Worm (Caenorhabditis elegans) whole organism, dauer: ENCODE data around the gene Y54G2A.32.
"Not testable (repeated sequence)": the region's sequence is repeated elsewhere in the genome, so short reads cannot be mapped to it uniquely, and the experiment has no call there.

Experiments
- unc-62 ChIP-seq: sonication (generic microtip); optimal IDR thresholded peaks from 2 replicates; lab custom pipeline; 2017; ENCODE audit warnings: missing biosample characterization, missing genetic modification reagents, missing genetic modification characterization

The Y54G2A.32 gene

DNA sequence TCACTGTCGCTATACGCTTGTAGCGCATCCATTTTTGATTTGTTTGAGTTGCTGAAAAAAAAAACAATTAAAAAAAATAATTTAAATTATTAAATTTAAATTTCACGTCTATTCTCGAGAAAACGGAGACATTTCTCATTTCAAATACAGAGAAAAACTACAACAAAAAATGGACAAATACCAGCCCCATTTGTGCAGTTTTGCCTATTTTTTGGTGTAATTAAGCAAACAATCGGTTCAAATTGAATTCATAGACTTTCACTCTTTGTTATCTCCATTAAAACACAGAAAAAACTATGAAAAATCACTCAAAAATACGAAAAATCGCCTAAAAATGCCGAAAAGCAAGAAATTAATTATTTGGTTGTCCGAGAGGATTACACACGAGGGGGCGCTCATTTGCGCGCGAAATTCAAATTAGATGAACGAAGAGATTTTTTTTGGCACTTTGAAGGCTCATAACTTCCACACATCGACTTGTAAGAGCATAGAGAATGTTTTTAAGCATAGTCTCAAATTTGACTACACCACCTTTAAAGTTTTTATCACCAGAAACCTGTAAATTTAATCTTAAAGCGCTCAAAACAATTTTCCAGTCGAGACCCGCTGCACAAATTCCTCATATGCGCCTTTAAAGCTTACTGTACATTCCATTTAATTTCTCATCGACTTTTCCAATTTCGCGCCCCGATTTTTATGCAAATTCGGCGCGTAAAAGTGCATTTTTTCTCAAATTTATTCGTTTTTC is 20.8 kb upstream of the Y54G2A.32 start, which contains the start of gene Y54G2A.12:
Y54G2A.12 (minus strand) TSS at position 51 of the 748 bp plus-strand sequence.
- no peak for TF ChIP-seq unc-62 (GFP tag; lab: Kevin White, UChicago)

DNA sequence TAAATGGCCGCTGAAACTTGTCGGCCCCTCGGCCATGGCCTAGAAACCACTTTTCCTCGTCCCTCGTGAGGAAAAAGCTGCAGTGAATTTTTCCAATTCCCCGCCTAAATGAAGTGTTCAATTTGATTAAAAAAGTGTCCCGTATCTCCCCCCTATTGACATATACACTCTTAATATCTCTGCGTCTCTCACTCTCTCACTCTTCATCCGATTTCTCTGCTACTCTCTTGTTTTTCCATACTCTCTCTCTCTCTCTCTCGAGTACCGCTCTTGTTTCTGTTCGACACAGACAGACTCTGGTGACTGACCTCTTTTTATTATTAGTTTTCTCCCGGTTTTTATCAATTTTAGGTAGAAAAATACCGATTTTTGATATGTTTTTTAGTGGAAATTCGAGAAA is 18.7 kb upstream of the Y54G2A.32 start:
- TF ChIP-seq unc-62 (GFP tag; lab: Kevin White, UChicago), result no peak

DNA sequence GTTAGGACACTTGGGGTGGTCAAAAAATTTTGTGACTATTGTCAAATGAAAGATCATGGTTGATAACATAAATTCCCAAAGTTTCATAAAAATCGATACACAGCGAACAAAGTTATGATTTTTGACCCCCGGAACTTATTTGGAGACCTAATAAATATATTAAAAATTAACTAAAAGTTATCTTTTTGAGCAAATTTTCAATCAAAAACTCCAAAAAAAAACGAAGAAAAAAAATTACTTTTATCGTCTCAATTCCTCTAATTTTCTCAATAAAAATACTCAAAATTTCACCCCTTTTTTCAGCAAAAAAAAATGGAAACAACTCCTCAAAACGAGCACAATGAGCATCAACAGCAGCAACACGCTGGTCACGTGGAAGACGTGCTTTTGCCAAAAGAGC is 15.4 kb upstream of the Y54G2A.32 start, which contains the start of gene atln-1:
atln-1 (plus strand) TSS at position 301 of the 400 bp plus-strand sequence.
- not testable (repeated sequence) for TF ChIP-seq unc-62 (GFP tag; lab: Kevin White, UChicago)

DNA sequence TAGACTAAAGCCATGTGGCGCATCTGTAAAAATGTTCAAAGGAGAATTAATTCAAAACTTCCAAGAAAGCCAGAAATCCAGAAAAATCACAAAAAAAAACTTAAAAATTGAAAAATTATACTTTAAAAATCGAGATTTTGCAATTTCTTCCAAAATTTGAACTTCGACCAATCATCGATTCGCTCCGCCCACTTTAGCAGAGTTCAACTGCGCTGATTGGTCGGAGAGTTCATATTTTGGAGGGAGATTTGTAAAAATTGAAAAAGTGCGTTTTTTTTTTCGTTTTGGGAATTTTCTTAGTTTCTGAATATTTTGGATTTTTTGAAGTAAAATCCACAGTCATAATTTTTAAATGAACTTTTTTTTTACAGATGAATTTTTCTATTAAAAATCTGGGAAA is 9.8 kb upstream of the Y54G2A.32 start:
- TF ChIP-seq unc-62 (GFP tag; lab: Kevin White, UChicago), result no peak

ce11 chrIV:2798339-2798738 is 5.4 kb upstream of the Y54G2A.32 start, which contains the start of gene Y54G2A.52:
Gene Y54G2A.52 (minus strand): TSS chrIV:2798686.
- TF ChIP-seq unc-62 (GFP tag; lab: Kevin White, UChicago), result no peak

DNA sequence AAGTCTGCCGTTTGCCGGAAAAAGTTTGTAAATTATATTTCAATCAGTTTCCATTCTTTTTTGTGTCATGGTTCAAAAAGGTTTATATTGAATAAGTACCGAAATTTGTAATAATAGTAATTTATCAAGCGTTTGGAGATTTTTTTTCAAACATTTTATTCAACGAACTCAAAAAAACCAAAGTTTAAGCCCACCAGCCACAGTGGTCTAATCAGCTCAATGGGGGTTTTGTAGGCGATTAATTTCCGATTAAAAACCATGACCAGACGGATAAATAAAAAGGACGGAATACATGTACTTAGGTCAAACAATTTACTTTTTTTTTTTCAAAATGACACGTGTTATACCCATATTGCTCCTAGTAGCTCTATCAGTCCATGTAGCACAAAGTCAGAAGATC is 4.4 kb upstream of the Y54G2A.32 start, which contains the start of gene Y54G2A.10:
Y54G2A.10 (plus strand) TSS at position 301 of the 400 bp plus-strand sequence.
- TF ChIP-seq unc-62 (GFP tag; lab: Kevin White, UChicago), result no peak

- no peak for TF ChIP-seq unc-62 (GFP tag; lab: Kevin White, UChicago)
These were observed 3.9 kb upstream of the Y54G2A.32 start for ce11 chrIV:2799890-2800289.

ce11 chrIV:2801004-2801403 is 2.7 kb upstream of the Y54G2A.32 start:
- TF ChIP-seq unc-62 (GFP tag; lab: Kevin White, UChicago), result no peak

DNA sequence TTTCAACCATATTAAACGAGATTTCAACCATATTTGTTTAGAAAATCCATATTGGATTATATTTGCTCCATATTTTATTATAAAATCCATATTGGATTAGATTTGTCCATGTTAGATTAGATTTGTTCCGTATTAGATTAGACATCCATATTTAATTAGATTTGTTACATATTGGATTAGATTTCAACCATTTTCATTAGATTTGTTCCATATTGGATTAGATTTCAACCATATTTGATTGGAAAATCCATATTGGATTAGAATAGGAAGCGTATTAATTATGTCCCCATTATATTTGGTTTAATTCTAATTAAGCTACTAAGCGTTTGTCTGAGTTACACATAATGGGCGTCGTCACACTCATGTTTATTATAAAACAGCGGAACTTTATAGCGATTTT is 2.2 kb upstream of the Y54G2A.32 start, which contains the start of gene Y54G2A.44:
Y54G2A.44 (plus strand) TSS at position 301 of the 400 bp plus-strand sequence.
- TF ChIP-seq unc-62 (GFP tag; lab: Kevin White, UChicago), result not testable (repeated sequence)

DNA sequence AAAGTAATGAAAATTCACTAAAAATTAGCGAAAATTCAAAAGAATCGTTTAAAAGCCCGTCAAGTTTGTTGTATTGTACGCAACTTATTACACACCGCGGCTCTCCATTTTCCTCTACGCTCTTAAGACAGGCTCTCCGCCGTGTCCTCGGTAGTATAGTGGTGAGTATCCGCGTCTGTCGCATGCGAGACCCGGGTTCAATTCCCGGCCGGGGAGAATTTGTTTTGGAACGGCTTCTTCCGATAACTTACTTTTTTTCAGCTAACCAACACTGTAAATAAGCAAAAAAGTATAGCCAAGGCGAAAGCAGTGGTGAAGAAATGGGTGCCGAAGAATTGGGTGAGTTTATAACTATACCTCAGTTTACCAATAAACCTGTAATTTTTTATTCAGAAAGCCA is 1.6 kb upstream of the Y54G2A.32 start:
- no peak for TF ChIP-seq unc-62 (GFP tag; lab: Kevin White, UChicago)

- TF ChIP-seq unc-62 (GFP tag; lab: Kevin White, UChicago), result no peak
These were observed 1.8 kb downstream of the Y54G2A.32 start, which contains the start of gene Y54G2A.45 for ce11 chrIV:2805525-2805924. Gene Y54G2A.45 (plus strand): TSS chrIV:2805857.

DNA sequence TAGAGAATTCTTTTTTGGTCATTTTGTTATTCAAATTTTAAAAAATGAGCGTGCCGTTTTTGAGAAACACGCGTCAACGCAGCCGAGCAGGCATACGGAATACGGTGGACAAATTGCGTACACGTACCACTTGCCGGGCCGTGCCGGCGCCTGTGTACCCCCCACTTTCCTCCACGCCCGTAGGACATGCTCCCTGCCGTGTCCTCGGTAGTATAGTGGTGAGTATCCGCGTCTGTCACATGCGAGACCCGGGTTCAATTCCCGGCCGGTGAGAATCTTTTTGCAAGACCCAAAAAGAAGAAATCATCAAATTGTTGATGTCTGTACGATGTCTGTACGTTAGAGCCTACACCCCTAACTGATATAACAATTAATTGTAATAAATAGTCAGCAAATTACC is 4.4 kb downstream of the Y54G2A.32 start:
- no peak for TF ChIP-seq unc-62 (GFP tag; lab: Kevin White, UChicago)

ce11 chrIV:2809208-2809607 is 5.5 kb downstream of the Y54G2A.32 start, which contains the start of gene Y54G2A.76:
Gene Y54G2A.76 (plus strand): TSS chrIV:2809410.
- no peak for TF ChIP-seq unc-62 (GFP tag; lab: Kevin White, UChicago)

DNA sequence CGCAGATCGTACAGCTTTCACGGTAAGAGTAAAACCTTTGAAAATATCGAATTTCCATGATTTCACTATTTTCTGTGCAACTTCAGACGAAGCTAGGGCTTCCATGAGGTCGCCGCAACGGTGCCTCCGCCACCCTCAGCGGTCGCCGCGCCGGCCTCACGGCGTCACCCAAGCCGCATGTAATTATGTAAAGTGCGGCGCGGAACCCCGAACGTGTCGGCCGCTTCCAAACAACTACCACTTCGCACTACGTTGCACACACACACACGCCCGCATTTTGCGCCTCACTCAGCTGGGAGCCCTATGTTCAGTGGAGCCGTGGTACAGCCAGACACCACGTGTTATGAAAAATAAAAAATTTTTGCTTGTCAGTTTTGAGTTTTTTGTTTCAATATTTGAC is 13.3 kb downstream of the Y54G2A.32 start:
- TF ChIP-seq unc-62 (GFP tag; lab: Kevin White, UChicago), result no peak

- no peak for TF ChIP-seq unc-62 (GFP tag; lab: Kevin White, UChicago)
These were observed 15.9 kb downstream of the Y54G2A.32 start, which contains the start of gene Y54G2A.13 for ce11 chrIV:2819633-2820032. Gene Y54G2A.13 (minus strand): TSS chrIV:2819733.

DNA sequence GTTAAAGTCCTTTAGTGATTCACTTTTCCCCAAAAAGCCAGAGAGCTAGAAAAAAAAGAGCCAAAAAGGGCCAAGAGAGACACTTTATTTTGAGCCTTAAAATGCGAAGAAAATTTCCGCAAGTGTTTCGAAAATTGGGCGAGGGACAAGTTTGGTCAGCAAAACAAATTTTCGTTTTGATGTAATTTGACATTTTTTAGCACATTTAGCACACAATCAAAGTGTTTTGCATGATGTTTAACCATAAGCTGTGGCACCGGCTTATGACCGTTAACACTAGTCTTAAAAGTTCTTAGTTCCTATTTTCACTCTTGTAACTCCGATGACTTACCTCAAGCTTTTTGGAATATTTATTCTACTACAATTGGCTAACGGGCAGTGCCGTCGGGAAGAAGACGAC is 16.7 kb downstream of the Y54G2A.32 start, which contains the start of gene Y54G2A.37:
Y54G2A.37 (plus strand) TSS at position 301 of the 400 bp plus-strand sequence.
- no peak for TF ChIP-seq unc-62 (GFP tag; lab: Kevin White, UChicago)
